Worm (Caenorhabditis elegans): Measurements from ENCODE around the gene F23B2.7.
A peak's percentile ranks its signal among the peaks of the same experiment; 100 is the strongest.

The F23B2.7 gene

DNA sequence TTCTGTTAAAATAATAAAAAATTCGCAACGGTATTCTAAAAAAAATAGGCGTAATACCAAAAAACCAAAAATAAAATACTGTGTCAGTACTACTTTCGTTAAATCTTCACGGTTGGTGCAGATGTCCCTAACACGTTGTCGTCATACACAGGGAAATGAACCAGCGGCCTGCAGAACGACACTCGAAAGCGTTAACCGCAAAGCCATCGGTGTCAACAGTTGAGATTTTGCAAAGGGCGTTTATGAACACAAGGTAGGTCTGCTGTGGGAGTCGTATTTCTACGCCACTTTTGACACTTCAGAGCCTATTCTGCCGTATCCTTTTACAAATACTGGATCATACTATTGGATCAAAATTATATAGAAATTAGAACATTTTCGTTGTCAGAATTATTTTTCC, 40.9 kb downstream of the F23B2.7 start (continued):
- TF ChIP-seq madf-5 (GFP tag; IDR thresholded peaks at IDR 0.05): peak; percentile 42 to 56; a peak in 2 of 4 replicates
- TF ChIP-seq ZK337.2 (GFP tag; IDR thresholded peaks at IDR 0.05): peak; percentile 76
- TF ChIP-seq zfp-2 (tag; optimal IDR thresholded peaks at IDR 0.05): peak; percentile 29
- TF ChIP-seq gei-8 (GFP tag; optimal IDR thresholded peaks at IDR 0.05): peak; percentile 72
- peak; percentile 30 for TF ChIP-seq Y5F2A.4 (GFP tag; optimal IDR thresholded peaks at IDR 0.05)
- TF ChIP-seq dmd-8 (GFP tag; IDR thresholded peaks at IDR 0.05): peak; percentile 79; the same call in 1 of the 2 replicates
- peak; percentile 62 for TF ChIP-seq ztf-7 (tag; optimal IDR thresholded peaks at IDR 0.05)
- no peak for TF ChIP-seq lin-29 (GFP tag; IDR thresholded peaks at IDR 0.05)
- peak; percentile 40 for TF ChIP-seq fkh-10 (GFP tag; optimal IDR thresholded peaks at IDR 0.05)
- no peak for TF ChIP-seq sdz-12 (GFP tag; optimal IDR thresholded peaks at IDR 0.05)
- no peak for TF ChIP-seq T26A8.4 (GFP tag; IDR thresholded peaks at IDR 0.05)
- peak; percentile 68 for TF ChIP-seq dmd-6 (GFP tag; IDR thresholded peaks at IDR 0.05)
- peak; percentile 66 for TF ChIP-seq unc-130 (GFP tag; optimal IDR thresholded peaks at IDR 0.05)
- TF ChIP-seq mdl-1 (tag; optimal IDR thresholded peaks at IDR 0.05): peak in 1 of 2 experiments; percentile 71
- 0 out of 2 replicates have a peak, but pooled peaks have one; percentile 50 for TF ChIP-seq ceh-44 (GFP tag; IDR thresholded peaks at IDR 0.05)
- peak; percentile 70 for TF ChIP-seq madf-9 (GFP tag; conservative IDR thresholded peaks at IDR 0.05)
- 0 out of 2 replicates have a peak, but pooled peaks have one; percentile 29 for TF ChIP-seq saeg-2 (GFP tag; IDR thresholded peaks at IDR 0.05)
- peak; percentile 79 for TF ChIP-seq T20F7.1 (GFP tag; optimal IDR thresholded peaks at IDR 0.05)
- TF ChIP-seq nhr-28 (tag; optimal IDR thresholded peaks at IDR 0.05): peak; percentile 59
- no peak for TF ChIP-seq egl-43 (GFP tag; IDR thresholded peaks at IDR 0.05)
- TF ChIP-seq lin-13 (GFP tag; optimal IDR thresholded peaks at IDR 0.05): no peak
- no peak for TF ChIP-seq zag-1 (tag; optimal IDR thresholded peaks at IDR 0.05)
- TF ChIP-seq aha-1 (tag): peak; percentile 87
- TF ChIP-seq daf-16 (GFP tag; optimal IDR thresholded peaks at IDR 0.05): peak; percentile 17 to 89
- no peak for TF ChIP-seq daf-16 (tag; optimal IDR thresholded peaks at IDR 0.05)
- TF ChIP-seq nhr-111 (GFP tag; optimal IDR thresholded peaks at IDR 0.05): peak; percentile 66
- peak; percentile 58 for TF ChIP-seq rbr-2 (tag; optimal IDR thresholded peaks at IDR 0.05)
- peak; percentile 54; the same call in 1 of the 2 replicates for TF ChIP-seq zfp-3 (GFP tag; conservative IDR thresholded peaks at IDR 0.05)
- peak; percentile 14 for TF ChIP-seq nhr-77 (tag; optimal IDR thresholded peaks at IDR 0.05)
- 0 out of 2 replicates have a peak, but pooled peaks have one; percentile 51 for TF ChIP-seq daf-8 (GFP tag; IDR thresholded peaks at IDR 0.05)
- no peak for TF ChIP-seq R02D3.7 (tag; optimal IDR thresholded peaks at IDR 0.05)
- TF ChIP-seq ctbp-1 (GFP tag; IDR thresholded peaks at IDR 0.05): peak; percentile 85
- peak in 1 of 2 experiments; percentile 91 for TF ChIP-seq unc-62 (GFP tag; optimal IDR thresholded peaks at IDR 0.05 in 1 of 2)
- no peak for TF ChIP-seq unc-62 (tag; optimal IDR thresholded peaks at IDR 0.05)
- no peak for TF ChIP-seq cey-2 (tag; optimal IDR thresholded peaks at IDR 0.05; ENCODE audit: borderline replicate concordance, insufficient read depth)

DNA sequence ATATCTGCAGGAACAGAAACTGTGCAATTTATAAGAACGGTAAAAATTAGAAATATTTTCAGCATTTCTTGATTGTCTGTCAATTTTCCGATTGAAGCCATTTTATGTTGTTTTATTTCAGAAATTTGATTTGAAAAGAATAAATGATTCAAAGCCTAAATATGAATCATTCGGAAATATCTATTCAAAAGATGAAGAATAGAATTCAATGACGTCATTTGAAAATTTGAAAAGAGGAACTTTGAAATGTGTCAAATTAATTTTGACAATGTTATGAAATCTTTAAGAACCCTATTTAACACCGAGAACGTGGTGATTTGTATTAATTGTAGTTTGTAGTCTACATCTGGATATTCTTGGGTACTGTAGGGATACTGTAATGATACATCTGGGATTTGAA, 42.2 kb downstream of the F23B2.7 start, which contains the start of gene C46C2.5:
Gene C46C2.5 (minus strand): TSS at position 101 of the 400 bp plus-strand sequence.
- TF ChIP-seq zag-1 (tag; optimal IDR thresholded peaks at IDR 0.05): no peak
- TF ChIP-seq daf-16 (GFP tag; optimal IDR thresholded peaks at IDR 0.05): no peak
- TF ChIP-seq daf-16 (tag; optimal IDR thresholded peaks at IDR 0.05): no peak
- TF ChIP-seq sdz-12 (GFP tag; optimal IDR thresholded peaks at IDR 0.05): no peak
- no peak for TF ChIP-seq F44E2.7 (GFP tag; IDR thresholded peaks at IDR 0.05)
- TF ChIP-seq dve-1 (tag; optimal IDR thresholded peaks at IDR 0.05; ENCODE audit: insufficient read depth): peak; percentile 23
- TF ChIP-seq aha-1 (tag): peak; percentile 28
- TF ChIP-seq aly-2 (tag; optimal IDR thresholded peaks at IDR 0.05): no peak
- no peak for TF ChIP-seq Y48G9A.11 (GFP tag; IDR thresholded peaks at IDR 0.05)
- TF ChIP-seq ztf-11 (tag; optimal IDR thresholded peaks at IDR 0.05): no peak
- TF ChIP-seq Y75B8A.6 (GFP tag; IDR thresholded peaks at IDR 0.05): no peak
- TF ChIP-seq spr-3 (GFP tag; optimal IDR thresholded peaks at IDR 0.05): no peak
- TF ChIP-seq tra-1 (GFP tag; IDR thresholded peaks at IDR 0.05): no peak
- no peak for TF ChIP-seq nhr-28 (tag; optimal IDR thresholded peaks at IDR 0.05)
- no peak for TF ChIP-seq rbr-2 (tag; optimal IDR thresholded peaks at IDR 0.05)
